Worm (Caenorhabditis elegans) whole organism, early embryonic: ENCODE results near the gene srx-67.

Experiments used
- B0310.2 ChIP-seq: sonication (generic microtip); optimal IDR thresholded peaks from 2 replicates; lab custom pipeline; 2016; ENCODE audit warnings: mild to moderate bottlenecking, missing genetic modification characterization, missing compliant biosample characterization
- F13C5.2 ChIP-seq: sonication (generic microtip); optimal IDR thresholded peaks from 2 replicates; lab custom pipeline; 2017; ENCODE audit warnings: mild to moderate bottlenecking, missing genetic modification characterization, inconsistent platforms, missing compliant biosample characterization
- aly-1 ChIP-seq: sonication (generic microtip); optimal IDR thresholded peaks from 2 replicates; lab custom pipeline; 2016; ENCODE audit warnings: missing genetic modification characterization, missing compliant biosample characterization
- ama-1 ChIP-seq: fragments of 150-350 bp; optimal IDR thresholded peaks from 2 replicates; lab custom pipeline; 2014
- ceh-36 ChIP-seq: sonication (generic microtip); optimal IDR thresholded peaks from 2 replicates; lab custom pipeline; 2016; ENCODE audit warnings: missing genetic modification characterization, inconsistent platforms, missing compliant biosample characterization
- flt-1 ChIP-seq: fragments of 200-800 bp; sonication (Bioruptor generic); IDR thresholded peaks from 2 replicates; pipeline ENCODE4 v1.3.6; 2022; ENCODE audit warnings: missing genetic modification characterization, missing compliant biosample characterization
- hmbx-1 ChIP-seq: sonication (generic microtip); optimal IDR thresholded peaks from 2 replicates; lab custom pipeline; 2016; ENCODE audit warnings: mild to moderate bottlenecking, missing genetic modification characterization, missing compliant biosample characterization
- hmg-4 ChIP-seq: fragments of 200-800 bp; sonication (Bioruptor generic); optimal IDR thresholded peaks from 2 replicates; lab custom pipeline; 2018; ENCODE audit warnings: mild to moderate bottlenecking, missing genetic modification characterization, missing compliant biosample characterization
- hnd-1 ChIP-seq: sonication (generic microtip); optimal IDR thresholded peaks from 2 replicates; lab custom pipeline; 2016; ENCODE audit warnings: missing genetic modification characterization, missing compliant biosample characterization
- pes-1 ChIP-seq: fragments of 200-800 bp; sonication (Bioruptor generic); IDR thresholded peaks from 2 replicates; pipeline ENCODE4 v1.3.6; 2022; ENCODE audit warnings: missing genetic modification reagents, missing genetic modification characterization, missing compliant biosample characterization
- scrt-1 ChIP-seq: fragments of 200-800 bp; sonication (Bioruptor generic); IDR thresholded peaks from 2 replicates; pipeline ENCODE4 v1.3.6; 2022; ENCODE audit warnings: missing genetic modification characterization, missing compliant biosample characterization
- tbx-11 ChIP-seq: fragments of 200-800 bp; sonication (Bioruptor generic); IDR thresholded peaks from 2 replicates; pipeline ENCODE4 v1.3.6; 2022; ENCODE audit warnings: missing genetic modification characterization, missing compliant biosample characterization
- tra-4 ChIP-seq: sonication (generic microtip); optimal IDR thresholded peaks from 2 replicates; lab custom pipeline; 2017; ENCODE audit warnings: missing genetic modification characterization, missing compliant biosample characterization

ce11 chrV:3957608-3958007, 41.0 kb downstream of the srx-67 start, which contains the start of gene cyp-34A5:
- TF ChIP-seq tbx-11, result no peak
- TF ChIP-seq ama-1 (lab: Kevin White, UChicago), result no peak
- no peak for TF ChIP-seq F13C5.2
- no peak for TF ChIP-seq hnd-1 (tag; lab: Kevin White, UChicago)
- TF ChIP-seq tra-4 (tag; lab: Kevin White, UChicago), result no peak
- TF ChIP-seq ceh-36 (tag; lab: Kevin White, UChicago), result no peak
- TF ChIP-seq flt-1 (GFP tag; lab: Robert Waterston, UW), result no peak
- no peak for TF ChIP-seq aly-1
- no peak for TF ChIP-seq hmbx-1
- TF ChIP-seq pes-1, result no peak
- TF ChIP-seq scrt-1 (GFP tag; lab: Robert Waterston, UW), result no peak
- TF ChIP-seq hmg-4 (GFP tag; lab: Kevin White, UChicago), result no peak
- no peak for TF ChIP-seq B0310.2 (tag; lab: Kevin White, UChicago)
